Worm (Caenorhabditis elegans) whole organism, L3 larva: ENCODE results near the gene C33H5.2.
A peak's percentile ranks its signal among the peaks of the same experiment; 100 is the strongest.

Source experiments
- R02D3.7 ChIP-seq: fragments of 150-350 bp; optimal IDR thresholded peaks from 2 replicates; lab custom pipeline; 2014; ENCODE audit warnings: missing biosample characterization, missing genetic modification characterization
- aly-2 ChIP-seq: fragments of 150-350 bp; optimal IDR thresholded peaks from 2 replicates; lab custom pipeline; 2014; ENCODE audit warnings: missing biosample characterization, missing genetic modification characterization
- egl-27 ChIP-seq: sonication (generic microtip); optimal IDR thresholded peaks from 4 replicates; lab custom pipeline; 2017; ENCODE audit warnings: missing biosample characterization, missing genetic modification reagents, missing genetic modification characterization
- elt-3 ChIP-seq, 3 experiments: fragments of 150-350 bp in 1 of 3; sonication (generic microtip) in 2 of 3; optimal IDR thresholded peaks; 2 replicates in 2 of 3; 4 replicates in 1 of 3; lab custom pipeline; 2014 to 2017; ENCODE audit warnings: missing biosample characterization in 3 of 3, missing genetic modification characterization in 3 of 3
- jun-1 ChIP-seq: fragments of 150-350 bp; optimal IDR thresholded peaks from 2 replicates; lab custom pipeline; 2014; ENCODE audit warnings: missing biosample characterization, missing genetic modification reagents, missing genetic modification characterization
- nhr-11 ChIP-seq: fragments of 150-350 bp; optimal IDR thresholded peaks from 2 replicates; lab custom pipeline; 2014; ENCODE audit warnings: missing biosample characterization, missing genetic modification characterization
- nhr-76 ChIP-seq: fragments of 150-350 bp; sonication (generic microtip); optimal IDR thresholded peaks from 5 replicates; lab custom pipeline; 2014; ENCODE audit warnings: missing biosample characterization, missing genetic modification characterization
- nhr-77 ChIP-seq: fragments of 150-350 bp; optimal IDR thresholded peaks from 2 replicates; lab custom pipeline; 2014; ENCODE audit warnings: missing biosample characterization, missing genetic modification characterization
- skn-1 ChIP-seq: fragments of 150-350 bp; optimal IDR thresholded peaks from 2 replicates; lab custom pipeline; 2014; ENCODE audit warnings: missing biosample characterization, missing genetic modification characterization
- unc-39 ChIP-seq: sonication (generic microtip); optimal IDR thresholded peaks from 4 replicates; lab custom pipeline; 2017; ENCODE audit warnings: missing biosample characterization, missing genetic modification characterization
- unc-62 ChIP-seq: fragments of 150-350 bp; sonication (generic microtip); optimal IDR thresholded peaks from 4 replicates; lab custom pipeline; 2014; ENCODE audit warnings: missing biosample characterization, missing genetic modification reagents, missing genetic modification characterization
- zag-1 ChIP-seq: fragments of 150-350 bp; optimal IDR thresholded peaks from 2 replicates; lab custom pipeline; 2014; ENCODE audit warnings: missing biosample characterization, missing genetic modification characterization
- ztf-4 ChIP-seq: fragments of 150-350 bp; optimal IDR thresholded peaks from 2 replicates; lab custom pipeline; 2014; ENCODE audit warnings: missing biosample characterization, missing genetic modification characterization

DNA sequence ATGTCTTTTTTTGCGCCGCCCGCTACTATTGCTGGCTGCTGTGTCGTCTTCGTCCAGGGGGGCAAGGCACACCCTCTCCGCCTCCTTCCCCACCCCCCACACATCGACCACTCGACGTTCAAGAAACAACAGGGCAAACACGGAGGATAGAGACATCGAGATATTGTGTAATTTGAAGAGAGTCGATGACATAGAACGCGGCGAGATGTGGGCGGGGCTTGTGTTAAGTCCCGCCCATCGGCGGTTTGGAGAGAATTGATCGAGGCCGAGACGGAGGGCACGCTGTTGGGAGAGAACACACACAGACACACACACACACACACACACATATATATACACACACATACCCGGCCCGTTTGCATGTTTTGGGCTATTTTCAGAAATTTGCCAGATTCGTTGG, 40.7 kb downstream of the C33H5.2 start:
- TF ChIP-seq unc-62 (no peak), elt-3 (tag; optimal IDR thresholded peaks at IDR 0.05; lab: Kevin White, UChicago) (no peak), zag-1 (tag; lab: Kevin White, UChicago) (no peak), nhr-76 (tag; lab: Kevin White, UChicago) (no peak), jun-1 (tag; lab: Kevin White, UChicago) (peak; percentile 53), egl-27 (tag; lab: Kevin White, UChicago) (no peak), skn-1 (tag; lab: Kevin White, UChicago) (peak; percentile 74), aly-2 (tag; lab: Kevin White, UChicago) (no peak), nhr-11 (tag; lab: Kevin White, UChicago) (no peak), unc-39 (tag; lab: Kevin White, UChicago) (no peak), ztf-4 (tag; lab: Kevin White, UChicago) (no peak), nhr-77 (no peak), R02D3.7 (tag; lab: Kevin White, UChicago) (no peak)
